Fruit fly (Drosophila melanogaster): ENCODE data around the gene Prosalpha4T1.
A peak's percentile ranks its signal among the peaks of the same experiment; 100 is the strongest.

- TF ChIP-seq Blimp-1 (GFP tag; optimal IDR thresholded peaks at IDR 0.05) (peak; percentile 67), Eip93F (GFP tag; optimal IDR thresholded peaks at IDR 0.05) (no peak), Gug (GFP tag; IDR thresholded peaks at IDR 0.05) (peak; percentile 63), acj6 (GFP tag; optimal IDR thresholded peaks at IDR 0.05) (no peak)
Measured at dm6 chr3R:20784436-20785368, 35.8 kb upstream of the Prosalpha4T1 start.
